Fruit fly (Drosophila melanogaster) whole organism, wandering third instar larva: Measurements from ENCODE around the gene CG14515.

Source experiments
- Abd-B ChIP-seq: fragments of >200 bp; optimal IDR thresholded peaks from 2 replicates; lab custom pipeline; 2017; ENCODE audit warnings: missing biosample characterization, missing genetic modification characterization
- CG9705 ChIP-seq: fragments of 200-800 bp; sonication (Bioruptor generic); optimal IDR thresholded peaks from 2 replicates; lab custom pipeline; 2018; ENCODE audit warnings: missing biosample characterization, mild to moderate bottlenecking, missing genetic modification characterization
- Dfd ChIP-seq: fragments of >200 bp; optimal IDR thresholded peaks from 2 replicates; lab custom pipeline; 2017; ENCODE audit warnings: missing biosample characterization, missing genetic modification characterization
- Dif ChIP-seq: fragments of 200-275, 200-300 bp; sonication (Bioruptor generic); optimal IDR thresholded peaks from 2 replicates; lab custom pipeline; 2018; ENCODE audit warnings: missing biosample characterization, missing genetic modification characterization; ENCODE audit not compliant: partially characterized antibody
- GATAd ChIP-seq: sonication (Bioruptor generic); optimal IDR thresholded peaks from 2 replicates; lab custom pipeline; 2016; ENCODE audit warnings: missing biosample characterization, missing genetic modification characterization
- HLH106 ChIP-seq: fragments of 200-800 bp; optimal IDR thresholded peaks from 3 replicates; lab custom pipeline; 2019; ENCODE audit warnings: missing biosample characterization, mild to moderate bottlenecking, missing genetic modification characterization, moderate library complexity
- Hnf4 ChIP-seq: fragments of 200-800 bp; sonication (Bioruptor generic); optimal IDR thresholded peaks from 2 replicates; lab custom pipeline; 2016; ENCODE audit warnings: missing biosample characterization, mild to moderate bottlenecking, missing genetic modification characterization
- Hr78 ChIP-seq: fragments of >200 bp; optimal IDR thresholded peaks from 2 replicates; lab custom pipeline; 2017; ENCODE audit warnings: missing biosample characterization, missing genetic modification characterization
- Hr83 ChIP-seq: fragments of 200-300 bp; sonication (Bioruptor generic); optimal IDR thresholded peaks from 2 replicates; lab custom pipeline; 2016; ENCODE audit warnings: missing biosample characterization, mild to moderate bottlenecking, missing genetic modification characterization, moderate library complexity; ENCODE audit not compliant: poor library complexity, severe bottlenecking
- Jra ChIP-seq: sonication (Bioruptor generic); optimal IDR thresholded peaks from 2 replicates; lab custom pipeline; 2016; ENCODE audit warnings: missing biosample characterization, missing genetic modification characterization
- Mio ChIP-seq: sonication (Bioruptor generic); optimal IDR thresholded peaks from 2 replicates; lab custom pipeline; 2016; ENCODE audit warnings: missing biosample characterization, missing genetic modification characterization
- N ChIP-seq: fragments of >200 bp; optimal IDR thresholded peaks from 2 replicates; lab custom pipeline; 2018; ENCODE audit warnings: missing biosample characterization, missing external identifiers, missing genetic modification characterization
- OdsH ChIP-seq: fragments of 200-800 bp; sonication (Bioruptor generic); optimal IDR thresholded peaks from 2 replicates; lab custom pipeline; 2016; ENCODE audit warnings: missing biosample characterization, mild to moderate bottlenecking, missing genetic modification characterization
- Rel ChIP-seq, 2 experiments: fragments of 200-800 bp; sonication (Bioruptor generic) in 1 of 2; optimal IDR thresholded peaks; 2 replicates in 1 of 2; 3 replicates in 1 of 2; lab custom pipeline; 2016 to 2019; ENCODE audit warnings: mild to moderate bottlenecking in 2 of 2, missing biosample characterization in 2 of 2, missing genetic modification characterization in 2 of 2, moderate library complexity in 1 of 2
- Sp1 ChIP-seq: fragments of 200-800 bp; sonication (Bioruptor generic); optimal IDR thresholded peaks from 3 replicates; lab custom pipeline; 2019; ENCODE audit warnings: missing biosample characterization, mild to moderate bottlenecking, missing genetic modification characterization, moderate library complexity
- Vsx2 ChIP-seq: fragments of 200-300, 225-300 bp; sonication (Bioruptor generic); optimal IDR thresholded peaks from 2 replicates; lab custom pipeline; 2018; ENCODE audit warnings: missing biosample characterization, missing genetic modification characterization; ENCODE audit not compliant: partially characterized antibody
- br ChIP-seq: fragments of 200-800 bp; sonication (Bioruptor generic); optimal IDR thresholded peaks from 2 replicates; lab custom pipeline; 2016; ENCODE audit warnings: missing biosample characterization, missing genetic modification characterization
- brk ChIP-seq: fragments of 200-800 bp; sonication (Bioruptor generic); optimal IDR thresholded peaks from 2 replicates; lab custom pipeline; 2016; ENCODE audit warnings: missing biosample characterization, mild to moderate bottlenecking, missing genetic modification characterization
- dl ChIP-seq, 2 experiments: fragments of 175-275, 200-275 bp in 1 of 2; fragments of 200-275 bp in 1 of 2; sonication (Bioruptor generic); optimal IDR thresholded peaks; lab custom pipeline; 2018; ENCODE audit warnings: mild to moderate bottlenecking in 2 of 2, missing biosample characterization in 2 of 2, missing genetic modification characterization in 2 of 2, moderate library complexity in 2 of 2; ENCODE audit not compliant: partially characterized antibody in 2 of 2, insufficient read depth in 1 of 2
- dsf ChIP-seq: sonication (Bioruptor generic); optimal IDR thresholded peaks from 2 replicates; lab custom pipeline; 2016; ENCODE audit warnings: missing biosample characterization, missing genetic modification characterization, borderline replicate concordance
- ey ChIP-seq: fragments of 200-800 bp; sonication (Bioruptor generic); optimal IDR thresholded peaks from 2 replicates; lab custom pipeline; 2016; ENCODE audit warnings: missing biosample characterization, missing genetic modification characterization
- foxo ChIP-seq, 2 experiments: fragments of 200-800 bp; sonication (Bioruptor generic); optimal IDR thresholded peaks; 2 replicates in 1 of 2; 3 replicates in 1 of 2; lab custom pipeline; 2016 to 2017; ENCODE audit warnings: missing biosample characterization in 2 of 2, missing genetic modification characterization in 2 of 2
- fru ChIP-seq: fragments of 200-800 bp; sonication (Bioruptor generic); optimal IDR thresholded peaks from 3 replicates; lab custom pipeline; 2016; ENCODE audit warnings: missing biosample characterization, mild to moderate bottlenecking, missing genetic modification characterization
- h ChIP-seq: fragments of 200-800 bp; sonication (Bioruptor generic); optimal IDR thresholded peaks from 3 replicates; lab custom pipeline; 2016; ENCODE audit warnings: missing biosample characterization, mild to moderate bottlenecking, missing genetic modification characterization
- jim ChIP-seq: fragments of 175-275, 200-325 bp; sonication (Bioruptor generic); optimal IDR thresholded peaks from 2 replicates; lab custom pipeline; 2016; ENCODE audit warnings: missing biosample characterization, mild to moderate bottlenecking, missing genetic modification characterization
- lola ChIP-seq: fragments of >200 bp; optimal IDR thresholded peaks from 2 replicates; lab custom pipeline; 2017; ENCODE audit warnings: missing biosample characterization, missing genetic modification characterization
- pan ChIP-seq: fragments of >200 bp; optimal IDR thresholded peaks from 2 replicates; lab custom pipeline; 2017
- sage ChIP-seq: fragments of 200-800 bp; sonication (Bioruptor generic); optimal IDR thresholded peaks from 2 replicates; lab custom pipeline; 2016; ENCODE audit warnings: missing biosample characterization, mild to moderate bottlenecking, missing genetic modification characterization
- sv ChIP-seq: fragments of 200-800 bp; sonication (Bioruptor generic); optimal IDR thresholded peaks from 3 replicates; lab custom pipeline; 2016; ENCODE audit warnings: missing biosample characterization, missing genetic modification characterization
- usp ChIP-seq: fragments of >200 bp; optimal IDR thresholded peaks from 2 replicates; lab custom pipeline; 2017; ENCODE audit warnings: missing biosample characterization, missing genetic modification characterization
- woc ChIP-seq: sonication (Bioruptor generic); optimal IDR thresholded peaks from 2 replicates; lab custom pipeline; 2016; ENCODE audit warnings: missing biosample characterization, mild to moderate bottlenecking, missing genetic modification characterization

CG14515 gene

dm6 chr3R:29229958-29230357, 32.6 kb downstream of the CG14515 start:
- no peak for TF ChIP-seq Hnf4 (GFP tag; lab: Kevin White, UChicago)
- no peak for TF ChIP-seq sv (GFP tag; lab: Kevin White, UChicago)
- TF ChIP-seq Hr83 (GFP tag; lab: Kevin White, UChicago) = no peak
- no peak for TF ChIP-seq Dfd (GFP tag; lab: Kevin White, UChicago)
- no peak for TF ChIP-seq GATAd
- TF ChIP-seq Sp1 (GFP tag; lab: Kevin White, UChicago) = no peak
- no peak for TF ChIP-seq woc (GFP tag; lab: Kevin White, UChicago)
- no peak for TF ChIP-seq dl (GFP tag; optimal IDR thresholded peaks at IDR 0.05; lab: Kevin White, UChicago; ENCODE audit: insufficient read depth in 1 of 2, partially characterized antibody in 2 of 2)
- TF ChIP-seq HLH106 = no peak
- TF ChIP-seq Jra = no peak
- TF ChIP-seq pan (lab: Kevin White, UChicago) = no peak
- no peak for TF ChIP-seq h
- TF ChIP-seq, all 38 proteins: peak for 0

- TF ChIP-seq foxo (GFP tag; optimal IDR thresholded peaks at IDR 0.05; lab: Kevin White, UChicago) = no peak
- no peak for TF ChIP-seq usp (GFP tag; lab: Kevin White, UChicago)
- no peak for TF ChIP-seq Mio (GFP tag; lab: Kevin White, UChicago)
- no peak for TF ChIP-seq br
- TF ChIP-seq HLH106 = no peak
- no peak for TF ChIP-seq h
- TF ChIP-seq Dfd (GFP tag; lab: Kevin White, UChicago) = no peak
- TF ChIP-seq Abd-B (GFP tag; lab: Kevin White, UChicago) = no peak
- no peak for TF ChIP-seq jim (GFP tag; lab: Kevin White, UChicago)
- no peak for TF ChIP-seq sage
- no peak for TF ChIP-seq Dif
- TF ChIP-seq brk (GFP tag; lab: Kevin White, UChicago) = no peak
- no peak for TF ChIP-seq CG9705 (GFP tag; lab: Kevin White, UChicago)
- TF ChIP-seq ey (GFP tag; lab: Kevin White, UChicago) = no peak
- TF ChIP-seq fru (GFP tag; lab: Kevin White, UChicago) = no peak
Observed at dm6 chr3R:29230552-29231102, 33.3 kb downstream of the CG14515 start.

dm6 chr3R:29238623-29239022, 41.3 kb downstream of the CG14515 start, which contains the start of gene CG11951:
TSS of gene CG11951 (minus strand) at chr3R:29238723.
- TF ChIP-seq woc (GFP tag; lab: Kevin White, UChicago) (no peak), GATAd (no peak), Dfd (GFP tag; lab: Kevin White, UChicago) (no peak), N (no peak), pan (lab: Kevin White, UChicago) (no peak), Vsx2 (no peak), Mio (GFP tag; lab: Kevin White, UChicago) (no peak), usp (GFP tag; lab: Kevin White, UChicago) (no peak), Hr78 (GFP tag; lab: Kevin White, UChicago) (no peak), OdsH (no peak), Rel (GFP tag; optimal IDR thresholded peaks at IDR 0.05; lab: Kevin White, UChicago) (no peak), Rel (tag; optimal IDR thresholded peaks at IDR 0.05; lab: Kevin White, UChicago) (no peak)

- no peak for TF ChIP-seq usp (GFP tag; lab: Kevin White, UChicago)
- TF ChIP-seq Hr78 (GFP tag; lab: Kevin White, UChicago) = no peak
- no peak for TF ChIP-seq GATAd
- TF ChIP-seq dsf = no peak
- no peak for TF ChIP-seq lola (GFP tag; lab: Kevin White, UChicago)
- no peak for TF ChIP-seq Rel (GFP tag; optimal IDR thresholded peaks at IDR 0.05; lab: Kevin White, UChicago)
- TF ChIP-seq Rel (tag; optimal IDR thresholded peaks at IDR 0.05; lab: Kevin White, UChicago) = no peak
- no peak for TF ChIP-seq h
- TF ChIP-seq pan (lab: Kevin White, UChicago) = no peak
Observed at dm6 chr3R:29244727-29245126, 47.4 kb downstream of the CG14515 start, which contains the start of gene CG31445. TSS of gene CG31445 (minus strand) at chr3R:29244827.
